Fruit fly (Drosophila melanogaster) whole organism, embryonic: ENCODE measurements around the gene CG33258.
A peak's percentile ranks its signal among the peaks of the same experiment; 100 is the strongest.

ENCODE experiments used
- Blimp-1 ChIP-seq: fragments of 200-800 bp; sonication (Bioruptor generic); optimal IDR thresholded peaks from 3 replicates; lab custom pipeline; 2018; ENCODE audit warnings: missing biosample characterization, missing genetic modification characterization, mild to moderate bottlenecking, moderate library complexity, missing genetic modification reagents
- Bteb2 ChIP-seq: fragments of 200-800 bp; sonication (Bioruptor generic); optimal IDR thresholded peaks from 2 replicates; lab custom pipeline; 2016; ENCODE audit warnings: missing biosample characterization, missing genetic modification characterization
- C15 ChIP-seq: fragments of 200-800 bp; sonication (Bioruptor generic); IDR thresholded peaks from 3 replicates; pipeline ENCODE4 v1.3.6; 2022; ENCODE audit warnings: missing biosample characterization, missing genetic modification characterization
- CG10147 ChIP-seq: fragments of 200-800 bp; sonication (Bioruptor generic); optimal IDR thresholded peaks from 2 replicates; lab custom pipeline; 2019; ENCODE audit warnings: missing biosample characterization, mild to moderate bottlenecking, missing genetic modification characterization, moderate library complexity
- CG11247 ChIP-seq: fragments of 200-800 bp; sonication (Bioruptor generic); IDR thresholded peaks from 2 replicates; pipeline ENCODE4 v1.3.6; 2022; ENCODE audit warnings: missing biosample characterization, missing genetic modification characterization
- CG11695 ChIP-seq: fragments of 200-800 bp; sonication (Bioruptor generic); IDR thresholded peaks from 3 replicates; pipeline ENCODE4 v1.3.6; 2022; ENCODE audit warnings: missing biosample characterization, missing genetic modification characterization
- CG11723 ChIP-seq: fragments of 200-800 bp; sonication (Bioruptor generic); optimal IDR thresholded peaks from 2 replicates; lab custom pipeline; 2017; ENCODE audit warnings: missing biosample characterization, mild to moderate bottlenecking, missing genetic modification characterization
- CG12155 ChIP-seq: fragments of 200-800 bp; sonication (Bioruptor generic); optimal IDR thresholded peaks from 3 replicates; lab custom pipeline; 2016; ENCODE audit warnings: missing biosample characterization, missing genetic modification characterization
- CG12299 ChIP-seq: fragments of 200-800 bp; sonication (Bioruptor generic); optimal IDR thresholded peaks from 2 replicates; lab custom pipeline; 2018; ENCODE audit warnings: missing biosample characterization, mild to moderate bottlenecking, missing genetic modification characterization
- CG13624 ChIP-seq: fragments of 200-800 bp; sonication (Bioruptor generic); optimal IDR thresholded peaks from 2 replicates; lab custom pipeline; 2016; ENCODE audit warnings: missing biosample characterization, missing genetic modification characterization
- CG13775 ChIP-seq: fragments of 200-800 bp; sonication (Bioruptor generic); optimal IDR thresholded peaks from 3 replicates; lab custom pipeline; 2017; ENCODE audit warnings: missing biosample characterization, mild to moderate bottlenecking, missing genetic modification characterization
- CG14441 ChIP-seq: fragments of 200-800 bp; sonication (Bioruptor generic); IDR thresholded peaks from 2 replicates; pipeline ENCODE4 v1.3.6; 2022; ENCODE audit warnings: missing biosample characterization, missing genetic modification characterization
- CG15269 ChIP-seq: fragments of 200-800 bp; sonication (Bioruptor generic); optimal IDR thresholded peaks from 2 replicates; lab custom pipeline; 2018; ENCODE audit warnings: missing biosample characterization, mild to moderate bottlenecking, missing genetic modification characterization, moderate library complexity
- CG17359 ChIP-seq: fragments of 200-800 bp; sonication (Bioruptor generic); optimal IDR thresholded peaks from 3 replicates; lab custom pipeline; 2018; ENCODE audit warnings: missing biosample characterization, mild to moderate bottlenecking, missing genetic modification characterization, moderate library complexity
- CG17829 ChIP-seq: fragments of 200-800 bp; optimal IDR thresholded peaks from 2 replicates; lab custom pipeline; 2019; ENCODE audit warnings: missing biosample characterization, mild to moderate bottlenecking, missing genetic modification characterization, moderate library complexity
- CG17912 ChIP-seq: fragments of 200-800 bp; sonication (Bioruptor generic); optimal IDR thresholded peaks from 2 replicates; lab custom pipeline; 2018; ENCODE audit warnings: missing biosample characterization, mild to moderate bottlenecking, missing genetic modification characterization
- CG18599 ChIP-seq: fragments of 200-800 bp; sonication (Bioruptor generic); optimal IDR thresholded peaks from 3 replicates; lab custom pipeline; 2017; ENCODE audit warnings: missing biosample characterization, missing genetic modification characterization, mild to moderate bottlenecking, moderate library complexity, missing genetic modification reagents
- CG34376 ChIP-seq: fragments of 200-800 bp; sonication (Bioruptor generic); optimal IDR thresholded peaks from 2 replicates; lab custom pipeline; 2018; ENCODE audit warnings: missing biosample characterization, mild to moderate bottlenecking, missing genetic modification characterization
- CG4730 ChIP-seq: fragments of 200-800 bp; sonication (Bioruptor generic); IDR thresholded peaks from 2 replicates; pipeline ENCODE4 v1.3.6; 2022; ENCODE audit warnings: missing biosample characterization, missing genetic modification characterization
- CG7372 ChIP-seq: fragments of 200-800 bp; sonication (Bioruptor generic); IDR thresholded peaks from 2 replicates; pipeline ENCODE4 v1.3.6; 2022; ENCODE audit warnings: missing biosample characterization, missing genetic modification characterization
- CG9215 ChIP-seq: fragments of 200-800 bp; sonication (Bioruptor generic); IDR thresholded peaks from 2 replicates; pipeline ENCODE4 v1.3.6; 2022; ENCODE audit warnings: missing biosample characterization, missing genetic modification characterization
- CG9609 ChIP-seq: fragments of 200-800 bp; sonication (Bioruptor generic); optimal IDR thresholded peaks from 3 replicates; lab custom pipeline; 2016; ENCODE audit warnings: missing biosample characterization, missing genetic modification characterization
- CG9932 ChIP-seq: fragments of 200-800 bp; sonication (Bioruptor generic); IDR thresholded peaks from 2 replicates; pipeline ENCODE4 v1.3.6; 2022; ENCODE audit warnings: missing biosample characterization, missing genetic modification characterization
- D19B ChIP-seq: fragments of 200-800 bp; sonication (Bioruptor generic); optimal IDR thresholded peaks from 2 replicates; lab custom pipeline; 2017; ENCODE audit warnings: missing biosample characterization, mild to moderate bottlenecking, missing genetic modification characterization
- Dp ChIP-seq: fragments of 200-800 bp; sonication (Bioruptor generic); optimal IDR thresholded peaks from 2 replicates; lab custom pipeline; 2018; ENCODE audit warnings: missing biosample characterization, mild to moderate bottlenecking, missing genetic modification characterization, moderate library complexity
- Gug ChIP-seq: fragments of 200-800 bp; sonication (Bioruptor generic); IDR thresholded peaks from 4 replicates; pipeline ENCODE4 v1.3.6; 2022; ENCODE audit warnings: missing biosample characterization, missing genetic modification characterization
- HLH54F ChIP-seq: fragments of 200-800 bp; sonication (Bioruptor generic); optimal IDR thresholded peaks from 3 replicates; lab custom pipeline; 2016; ENCODE audit warnings: missing biosample characterization, missing genetic modification characterization
- HmgZ ChIP-seq: fragments of 200-800 bp; sonication (Bioruptor generic); optimal IDR thresholded peaks from 2 replicates; lab custom pipeline; 2018; ENCODE audit warnings: missing biosample characterization, mild to moderate bottlenecking, missing genetic modification characterization
- Meics ChIP-seq: fragments of 200-800 bp; sonication (Bioruptor generic); optimal IDR thresholded peaks from 2 replicates; lab custom pipeline; 2017; ENCODE audit warnings: missing biosample characterization, mild to moderate bottlenecking, missing genetic modification characterization
- Mes4 ChIP-seq: fragments of 200-800 bp; sonication (Bioruptor generic); optimal IDR thresholded peaks from 2 replicates; lab custom pipeline; 2016; ENCODE audit warnings: missing biosample characterization, missing genetic modification characterization
- Mrtf ChIP-seq: fragments of 200-800 bp; sonication (Bioruptor generic); IDR thresholded peaks from 3 replicates; pipeline ENCODE4 v1.3.6; 2022; ENCODE audit warnings: missing biosample characterization, missing genetic modification characterization
- NFAT ChIP-seq: fragments of 200-800 bp; sonication (Bioruptor generic); IDR thresholded peaks from 2 replicates; pipeline ENCODE4 v1.3.6; 2022; ENCODE audit warnings: missing biosample characterization, missing genetic modification characterization
- Oli ChIP-seq: fragments of 200-800 bp; sonication (Bioruptor generic); optimal IDR thresholded peaks from 2 replicates; lab custom pipeline; 2018; ENCODE audit warnings: missing biosample characterization, mild to moderate bottlenecking, missing genetic modification characterization, moderate library complexity
- Poxn ChIP-seq: fragments of 200-800 bp; sonication (Bioruptor generic); IDR thresholded peaks from 2 replicates; pipeline ENCODE4 v1.3.6; 2022; ENCODE audit warnings: missing biosample characterization, missing genetic modification characterization
- al ChIP-seq: fragments of 200-800 bp; sonication (Bioruptor generic); IDR thresholded peaks from 2 replicates; pipeline ENCODE4 v1.3.6; 2022; ENCODE audit warnings: missing biosample characterization, missing genetic modification characterization
- bigmax ChIP-seq: fragments of 200-800 bp; sonication (Bioruptor generic); optimal IDR thresholded peaks from 2 replicates; lab custom pipeline; 2018; ENCODE audit warnings: missing biosample characterization, mild to moderate bottlenecking, missing genetic modification characterization
- danr ChIP-seq: fragments of 200-800 bp; sonication (Bioruptor generic); IDR thresholded peaks from 2 replicates; pipeline ENCODE4 v1.3.6; 2022; ENCODE audit warnings: missing biosample characterization, missing genetic modification characterization
- dmrt11E ChIP-seq: fragments of 200-800 bp; sonication (Bioruptor generic); optimal IDR thresholded peaks from 3 replicates; lab custom pipeline; 2018; ENCODE audit warnings: missing biosample characterization, mild to moderate bottlenecking, missing genetic modification characterization, moderate library complexity
- dpn ChIP-seq, 2 experiments: fragments of 200-800 bp; sonication (Bioruptor generic); optimal IDR thresholded peaks; 3 replicates each; lab custom pipeline; 2016; ENCODE audit warnings: missing biosample characterization in 2 of 2, missing genetic modification characterization in 2 of 2
- eyg ChIP-seq: fragments of 200-800 bp; sonication (Bioruptor generic); optimal IDR thresholded peaks from 3 replicates; lab custom pipeline; 2016; ENCODE audit warnings: missing biosample characterization, missing genetic modification characterization
- gfzf ChIP-seq: fragments of 200-800 bp; sonication (Bioruptor generic); optimal IDR thresholded peaks from 2 replicates; lab custom pipeline; 2016; ENCODE audit warnings: missing biosample characterization, mild to moderate bottlenecking, missing genetic modification characterization, moderate library complexity
- gro ChIP-seq: fragments of 200-800 bp; sonication (Bioruptor generic); optimal IDR thresholded peaks from 2 replicates; lab custom pipeline; 2016; ENCODE audit warnings: missing biosample characterization, missing genetic modification characterization
- hb ChIP-seq: fragments of 200-800 bp; sonication (Bioruptor generic); IDR thresholded peaks from 3 replicates; pipeline ENCODE4 v1.3.6; 2022; ENCODE audit warnings: missing biosample characterization, missing genetic modification characterization; ENCODE audit not compliant: partially characterized antibody
- lilli ChIP-seq: fragments of 200-800 bp; sonication (Bioruptor generic); optimal IDR thresholded peaks from 3 replicates; lab custom pipeline; 2016; ENCODE audit warnings: missing biosample characterization, missing genetic modification characterization
- pan ChIP-seq, 4 experiments: fragments of >200 bp in 3 of 4; fragments of 200-800 bp in 1 of 4; sonication (Bioruptor generic) in 1 of 4; optimal IDR thresholded peaks in 3 of 4; IDR thresholded peaks in 1 of 4; 2 replicates each; pipeline versions ENCODE4 v1.3.6 to Lab custom; 2017 to 2022; ENCODE audit warnings: missing biosample characterization in 2 of 4, missing genetic modification characterization in 2 of 4, mixed read lengths in 1 of 4
- pho ChIP-seq: fragments of 200-800 bp; sonication (Bioruptor generic); optimal IDR thresholded peaks from 2 replicates; lab custom pipeline; 2016; ENCODE audit warnings: missing biosample characterization, missing genetic modification characterization
- scrt ChIP-seq: fragments of 200-800 bp; sonication (Bioruptor generic); optimal IDR thresholded peaks from 2 replicates; lab custom pipeline; 2018; ENCODE audit warnings: missing biosample characterization, mild to moderate bottlenecking, missing genetic modification characterization, moderate library complexity
- tap ChIP-seq: fragments of 200-800 bp; optimal IDR thresholded peaks from 3 replicates; lab custom pipeline; 2019; ENCODE audit warnings: missing biosample characterization, mild to moderate bottlenecking, missing genetic modification characterization, moderate library complexity
- tin ChIP-seq: fragments of 200-800 bp; sonication (Bioruptor generic); optimal IDR thresholded peaks from 3 replicates; lab custom pipeline; 2016; ENCODE audit warnings: missing biosample characterization, missing genetic modification characterization
- wdn ChIP-seq: fragments of 200-800 bp; sonication (Bioruptor generic); IDR thresholded peaks from 2 replicates; pipeline ENCODE4 v1.3.6; 2022; ENCODE audit warnings: missing biosample characterization, missing genetic modification characterization

Gene CG33258

dm6 chr3L:16048086-16048485 lies 34.3 kb upstream of the CG33258 start (continued):
- TF ChIP-seq scrt (peak; percentile 36), CG11723 (GFP tag; lab: Kevin White, UChicago) (peak; percentile 10), CG13624 (GFP tag; lab: Kevin White, UChicago) (peak; percentile 70), CG12299 (peak; percentile 28), CG7372 (GFP tag; lab: Robert Waterston, UW) (0 out of 2 replicates have a peak, but pooled peaks have one; percentile 38), C15 (0 out of 3 replicates have a peak, but pooled peaks have one; percentile 22), Meics (peak; percentile 55), Blimp-1 (GFP tag; lab: Kevin White, UChicago) (no peak), dmrt11E (tag; lab: Kevin White, UChicago) (no peak), hb (GFP tag; lab: Robert Waterston, UW) (no peak), HLH54F (GFP tag; lab: Kevin White, UChicago) (peak; percentile 45), Oli (tag; lab: Kevin White, UChicago) (peak; percentile 49), CG11695 (GFP tag; lab: Robert Waterston, UW) (peak; percentile 94), gro (GFP tag; lab: Kevin White, UChicago) (peak; percentile 28), NFAT (GFP tag; lab: Robert Waterston, UW) (0 out of 2 replicates have a peak, but pooled peaks have one; percentile 45), CG34376 (GFP tag; lab: Kevin White, UChicago) (peak; percentile 59), D19B (GFP tag; lab: Kevin White, UChicago) (peak; percentile 47), CG17912 (GFP tag; lab: Kevin White, UChicago) (no peak), eyg (GFP tag; lab: Kevin White, UChicago) (peak; percentile 43), danr (GFP tag; lab: Robert Waterston, UW) (peak; percentile 9; the same call in 1 of the 2 replicates), HmgZ (tag; lab: Kevin White, UChicago) (peak; percentile 29), CG9609 (GFP tag; lab: Kevin White, UChicago) (peak; percentile 30), Dp (GFP tag; lab: Kevin White, UChicago) (no peak), CG10147 (peak; percentile 40), dpn (GFP tag; optimal IDR thresholded peaks at IDR 0.05; lab: Kevin White, UChicago) (peak; percentile 32 to 65), bigmax (GFP tag; lab: Kevin White, UChicago) (no peak), CG4730 (peak; percentile 21; the same call in 1 of the 2 replicates), CG18599 (peak; percentile 74), CG9215 (GFP tag; lab: Robert Waterston, UW) (peak; percentile 39; the same call in 1 of the 2 replicates), CG9932 (GFP tag; lab: Robert Waterston, UW) (peak; percentile 74), Poxn (no peak), tin (GFP tag; lab: Kevin White, UChicago) (peak; percentile 17), Bteb2 (GFP tag; lab: Kevin White, UChicago) (peak; percentile 52), Gug (GFP tag; lab: Robert Waterston, UW) (peak; percentile 32; the same call in 1 of the 4 replicates), pho (GFP tag; lab: Kevin White, UChicago) (peak; percentile 37), CG12155 (GFP tag; lab: Kevin White, UChicago) (peak; percentile 35), wdn (GFP tag; lab: Robert Waterston, UW) (peak; percentile 40; the same call in 1 of the 2 replicates), CG17359 (no peak), CG11247 (GFP tag; lab: Robert Waterston, UW) (peak; percentile 52; the same call in 1 of the 2 replicates), tap (tag; lab: Kevin White, UChicago) (peak; percentile 7), CG14441 (GFP tag; lab: Robert Waterston, UW) (peak; percentile 75), Mes4 (GFP tag; lab: Kevin White, UChicago) (peak; percentile 35), CG15269 (peak; percentile 69), al (GFP tag; lab: Robert Waterston, UW) (peak; percentile 56; the same call in 1 of the 2 replicates), gfzf (GFP tag; lab: Kevin White, UChicago) (no peak), CG17829 (tag; lab: Kevin White, UChicago) (peak; percentile 16), CG13775 (GFP tag; lab: Kevin White, UChicago) (peak; percentile 26), lilli (GFP tag; lab: Kevin White, UChicago) (peak; percentile 70), Mrtf (GFP tag; lab: Robert Waterston, UW) (peak; percentile 65; the same call in 2 of the 3 replicates), pan (optimal IDR thresholded peaks at IDR 0.05; lab: Kevin White, UChicago) (no peak), pan (GFP tag; optimal IDR thresholded peaks at IDR 0.05 in 1 of 2, IDR thresholded peaks at IDR 0.05 in 1 of 2) (peak in 1 of 2 experiments; percentile 56)
